Fruit fly (Drosophila melanogaster) whole organism, embryonic: ENCODE measurements around the gene Rrp45.

Experiments used
- ATbp ChIP-seq: fragments of 200-800 bp; sonication (Bioruptor generic); optimal IDR thresholded peaks from 2 replicates; lab custom pipeline; 2017; ENCODE audit warnings: missing biosample characterization, mild to moderate bottlenecking, missing genetic modification characterization, missing genetic modification reagents
- Atf-2 ChIP-seq: fragments of 200-800 bp; sonication (Bioruptor generic); optimal IDR thresholded peaks from 2 replicates; lab custom pipeline; 2016; ENCODE audit warnings: missing biosample characterization, missing genetic modification characterization
- Atf6 ChIP-seq: fragments of 200-800 bp; sonication (Bioruptor generic); IDR thresholded peaks from 2 replicates; pipeline ENCODE4 v1.3.6; 2022; ENCODE audit warnings: missing biosample characterization, missing genetic modification characterization
- BEAF-32 ChIP-seq: fragments of 200-800 bp; sonication (Bioruptor generic); optimal IDR thresholded peaks from 3 replicates; lab custom pipeline; 2017; ENCODE audit warnings: missing biosample characterization, missing genetic modification characterization, mild to moderate bottlenecking, moderate library complexity, missing genetic modification reagents
- CG11504 ChIP-seq: fragments of 200-800 bp; sonication (Bioruptor generic); optimal IDR thresholded peaks from 3 replicates; lab custom pipeline; 2019; ENCODE audit warnings: missing biosample characterization, mild to moderate bottlenecking, missing genetic modification characterization, moderate library complexity
- CG12071 ChIP-seq: fragments of 200-800 bp; sonication (Bioruptor generic); optimal IDR thresholded peaks from 3 replicates; lab custom pipeline; 2018; ENCODE audit warnings: missing biosample characterization, mild to moderate bottlenecking, missing genetic modification characterization
- CG1233 ChIP-seq: fragments of 200-800 bp; sonication (Bioruptor generic); optimal IDR thresholded peaks from 4 replicates; lab custom pipeline; 2018; ENCODE audit warnings: missing biosample characterization, mild to moderate bottlenecking, missing genetic modification characterization
- CG12769 ChIP-seq: fragments of 200-800 bp; sonication (Bioruptor generic); optimal IDR thresholded peaks from 2 replicates; lab custom pipeline; 2019; ENCODE audit warnings: missing biosample characterization, mild to moderate bottlenecking, missing genetic modification characterization, moderate library complexity
- CG14441 ChIP-seq: fragments of 200-800 bp; sonication (Bioruptor generic); IDR thresholded peaks from 2 replicates; pipeline ENCODE4 v1.3.6; 2022; ENCODE audit warnings: missing biosample characterization, missing genetic modification characterization
- CG17829 ChIP-seq: fragments of 200-800 bp; optimal IDR thresholded peaks from 2 replicates; lab custom pipeline; 2019; ENCODE audit warnings: missing biosample characterization, mild to moderate bottlenecking, missing genetic modification characterization, moderate library complexity
- CG2120 ChIP-seq: fragments of 200-800 bp; sonication (Bioruptor generic); optimal IDR thresholded peaks from 3 replicates; lab custom pipeline; 2016; ENCODE audit warnings: missing biosample characterization, missing genetic modification characterization
- CG2129 ChIP-seq: fragments of 200-800 bp; sonication (Bioruptor generic); IDR thresholded peaks from 2 replicates; pipeline ENCODE4 v1.3.6; 2022; ENCODE audit warnings: missing biosample characterization, missing genetic modification characterization; ENCODE audit not compliant: partially characterized antibody
- CG32532 ChIP-seq: fragments of 200-800 bp; sonication (Bioruptor generic); IDR thresholded peaks from 2 replicates; pipeline ENCODE4 v1.3.6; 2022; ENCODE audit warnings: missing biosample characterization, missing genetic modification characterization
- CG6175 ChIP-seq: fragments of 200-800 bp; sonication (Bioruptor generic); IDR thresholded peaks from 3 replicates; pipeline ENCODE4 v1.3.6; 2022; ENCODE audit warnings: missing biosample characterization, missing genetic modification characterization
- CG6689 ChIP-seq: fragments of 200-800 bp; sonication (Bioruptor generic); IDR thresholded peaks from 2 replicates; pipeline ENCODE4 v1.3.6; 2022; ENCODE audit warnings: missing biosample characterization, missing genetic modification characterization
- CG7556 ChIP-seq: fragments of 200-800 bp; sonication (Bioruptor generic); optimal IDR thresholded peaks from 2 replicates; lab custom pipeline; 2017; ENCODE audit warnings: missing biosample characterization, mild to moderate bottlenecking, missing genetic modification characterization
- CG7839 ChIP-seq: fragments of 200-800 bp; sonication (Bioruptor generic); optimal IDR thresholded peaks from 3 replicates; lab custom pipeline; 2018; ENCODE audit warnings: missing biosample characterization, mild to moderate bottlenecking, missing genetic modification characterization, moderate library complexity
- CG7963 ChIP-seq: fragments of 200-800 bp; sonication (Bioruptor generic); IDR thresholded peaks from 3 replicates; pipeline ENCODE4 v1.3.6; 2022; ENCODE audit warnings: missing biosample characterization, missing genetic modification characterization; ENCODE audit not compliant: partially characterized antibody
- CG8765 ChIP-seq: fragments of 200-800 bp; sonication (Bioruptor generic); IDR thresholded peaks from 2 replicates; pipeline ENCODE4 v1.3.6; 2022; ENCODE audit warnings: missing biosample characterization, missing genetic modification characterization
- Chrac-16 ChIP-seq: fragments of 200-800 bp; sonication (Bioruptor generic); optimal IDR thresholded peaks from 3 replicates; lab custom pipeline; 2016; ENCODE audit warnings: missing biosample characterization, missing genetic modification characterization
- Dip3 ChIP-seq: fragments of 200-800 bp; sonication (Bioruptor generic); optimal IDR thresholded peaks from 3 replicates; lab custom pipeline; 2016; ENCODE audit warnings: missing biosample characterization, missing genetic modification characterization
- Ets65A ChIP-seq: fragments of 200-800 bp; sonication (Bioruptor generic); peaks from one replicate; lab custom pipeline; 2016; ENCODE audit warnings: missing biosample characterization, missing genetic modification characterization
- Gug ChIP-seq: fragments of 200-800 bp; sonication (Bioruptor generic); IDR thresholded peaks from 4 replicates; pipeline ENCODE4 v1.3.6; 2022; ENCODE audit warnings: missing biosample characterization, missing genetic modification characterization
- H15 ChIP-seq: fragments of 200-800 bp; sonication (Bioruptor generic); IDR thresholded peaks from 3 replicates; pipeline ENCODE4 v1.3.6; 2022; ENCODE audit warnings: missing biosample characterization, missing genetic modification characterization
- Hmr ChIP-seq: fragments of 200-800 bp; sonication (Bioruptor generic); optimal IDR thresholded peaks from 3 replicates; lab custom pipeline; 2017; ENCODE audit warnings: mild to moderate bottlenecking, missing biosample characterization, missing genetic modification reagents, missing genetic modification characterization
- Hr78 ChIP-seq, 2 experiments: fragments of 200-800 bp in 1 of 2; fragments of >200 bp in 1 of 2; sonication (Bioruptor generic) in 1 of 2; optimal IDR thresholded peaks; 2 replicates each; lab custom pipeline; 2017 to 2019; ENCODE audit warnings: missing biosample characterization in 2 of 2, missing genetic modification characterization in 2 of 2, mild to moderate bottlenecking in 1 of 2, moderate library complexity in 1 of 2
- Med ChIP-seq: fragments of 200-800 bp; sonication (Bioruptor generic); peaks from one replicate; lab custom pipeline; 2016; ENCODE audit warnings: missing biosample characterization, missing genetic modification characterization, mild to moderate bottlenecking, inconsistent platforms, moderate library complexity
- Mrtf ChIP-seq: fragments of 200-800 bp; sonication (Bioruptor generic); IDR thresholded peaks from 3 replicates; pipeline ENCODE4 v1.3.6; 2022; ENCODE audit warnings: missing biosample characterization, missing genetic modification characterization
- NFAT ChIP-seq: fragments of 200-800 bp; sonication (Bioruptor generic); IDR thresholded peaks from 2 replicates; pipeline ENCODE4 v1.3.6; 2022; ENCODE audit warnings: missing biosample characterization, missing genetic modification characterization
- Oli ChIP-seq: fragments of 200-800 bp; sonication (Bioruptor generic); optimal IDR thresholded peaks from 2 replicates; lab custom pipeline; 2018; ENCODE audit warnings: missing biosample characterization, mild to moderate bottlenecking, missing genetic modification characterization, moderate library complexity
- Optix ChIP-seq: fragments of 200-800 bp; sonication (Bioruptor generic); IDR thresholded peaks from 3 replicates; pipeline ENCODE4 v1.3.6; 2022; ENCODE audit warnings: missing biosample characterization, missing genetic modification characterization
- PHDP ChIP-seq: fragments of 200-800 bp; sonication (Bioruptor generic); optimal IDR thresholded peaks from 3 replicates; lab custom pipeline; 2018; ENCODE audit warnings: missing biosample characterization, mild to moderate bottlenecking, missing genetic modification characterization, moderate library complexity
- Pdp1 ChIP-seq, 2 experiments: fragments of 200-800 bp; sonication (Bioruptor generic); optimal IDR thresholded peaks; 3 replicates each; lab custom pipeline; 2016; ENCODE audit warnings: missing biosample characterization in 2 of 2, missing genetic modification characterization in 2 of 2, mild to moderate bottlenecking in 1 of 2, moderate library complexity in 1 of 2
- Rfx ChIP-seq: fragments of 200-800 bp; sonication (Bioruptor generic); IDR thresholded peaks from 2 replicates; pipeline ENCODE4 v1.3.6; 2022; ENCODE audit warnings: missing biosample characterization, missing genetic modification characterization
- Sox102F ChIP-seq: fragments of 200-800 bp; sonication (Bioruptor generic); optimal IDR thresholded peaks from 2 replicates; lab custom pipeline; 2018; ENCODE audit warnings: missing biosample characterization, mild to moderate bottlenecking, missing genetic modification characterization, moderate library complexity
- al ChIP-seq: fragments of 200-800 bp; sonication (Bioruptor generic); IDR thresholded peaks from 2 replicates; pipeline ENCODE4 v1.3.6; 2022; ENCODE audit warnings: missing biosample characterization, missing genetic modification characterization
- bab2 ChIP-seq: fragments of 200-800 bp; sonication (Bioruptor generic); optimal IDR thresholded peaks from 2 replicates; lab custom pipeline; 2016; ENCODE audit warnings: missing biosample characterization, missing genetic modification characterization
- bigmax ChIP-seq: fragments of 200-800 bp; sonication (Bioruptor generic); optimal IDR thresholded peaks from 2 replicates; lab custom pipeline; 2018; ENCODE audit warnings: missing biosample characterization, mild to moderate bottlenecking, missing genetic modification characterization
- cad ChIP-seq: fragments of >200 bp; optimal IDR thresholded peaks from 2 replicates; lab custom pipeline; 2017; ENCODE audit warnings: missing biosample characterization, missing genetic modification characterization
- cwo ChIP-seq: fragments of 200-800 bp; sonication (Bioruptor generic); optimal IDR thresholded peaks from 3 replicates; lab custom pipeline; 2017; ENCODE audit warnings: missing biosample characterization, missing genetic modification characterization, mild to moderate bottlenecking, moderate library complexity, missing genetic modification reagents
- dysf ChIP-seq: fragments of 200-800 bp; sonication (Bioruptor generic); IDR thresholded peaks from 3 replicates; pipeline ENCODE4 v1.3.6; 2022; ENCODE audit warnings: missing biosample characterization, missing genetic modification characterization
- esg ChIP-seq: fragments of 200-800 bp; sonication (Bioruptor generic); conservative IDR thresholded peaks from 2 replicates; pipeline ENCODE4 v1.3.6; 2022; ENCODE audit warnings: missing biosample characterization, missing genetic modification characterization
- gfzf ChIP-seq: fragments of 200-800 bp; sonication (Bioruptor generic); optimal IDR thresholded peaks from 2 replicates; lab custom pipeline; 2016; ENCODE audit warnings: missing biosample characterization, mild to moderate bottlenecking, missing genetic modification characterization, moderate library complexity
- gsb-n ChIP-seq: fragments of 200-800 bp; sonication (Bioruptor generic); optimal IDR thresholded peaks from 3 replicates; lab custom pipeline; 2018; ENCODE audit warnings: missing biosample characterization, mild to moderate bottlenecking, missing genetic modification characterization
- jigr1 ChIP-seq: fragments of 200-800 bp; sonication (Bioruptor generic); IDR thresholded peaks from 3 replicates; pipeline ENCODE4 v1.3.6; 2022; ENCODE audit warnings: missing biosample characterization, missing genetic modification characterization
- lilli ChIP-seq: fragments of 200-800 bp; sonication (Bioruptor generic); optimal IDR thresholded peaks from 3 replicates; lab custom pipeline; 2016; ENCODE audit warnings: missing biosample characterization, missing genetic modification characterization
- otp ChIP-seq: fragments of 200-800 bp; sonication (Bioruptor generic); IDR thresholded peaks from 3 replicates; pipeline ENCODE4, ENCODE4 v1.3.6; 2022; ENCODE audit warnings: missing biosample characterization, missing genetic modification characterization
- rib ChIP-seq: fragments of 200-800 bp; sonication (Bioruptor generic); IDR thresholded peaks from 2 replicates; pipeline ENCODE4 v1.3.6; 2022; ENCODE audit warnings: missing biosample characterization, missing genetic modification characterization
- stwl ChIP-seq: fragments of 200-800 bp; sonication (Bioruptor generic); optimal IDR thresholded peaks from 3 replicates; lab custom pipeline; 2018; ENCODE audit warnings: missing biosample characterization, mild to moderate bottlenecking, missing genetic modification characterization, moderate library complexity

Gene Rrp45

dm6 chrX:16809093-16809492 is 18.0 kb upstream of the Rrp45 start:
- TF ChIP-seq stwl (tag; lab: Kevin White, UChicago) (peak; percentile 47), gfzf (GFP tag; lab: Kevin White, UChicago) (peak; percentile 15), BEAF-32 (GFP tag; lab: Kevin White, UChicago) (peak; percentile 5), CG12071 (GFP tag; lab: Kevin White, UChicago) (no peak), CG17829 (tag; lab: Kevin White, UChicago) (peak; percentile 99)

DNA sequence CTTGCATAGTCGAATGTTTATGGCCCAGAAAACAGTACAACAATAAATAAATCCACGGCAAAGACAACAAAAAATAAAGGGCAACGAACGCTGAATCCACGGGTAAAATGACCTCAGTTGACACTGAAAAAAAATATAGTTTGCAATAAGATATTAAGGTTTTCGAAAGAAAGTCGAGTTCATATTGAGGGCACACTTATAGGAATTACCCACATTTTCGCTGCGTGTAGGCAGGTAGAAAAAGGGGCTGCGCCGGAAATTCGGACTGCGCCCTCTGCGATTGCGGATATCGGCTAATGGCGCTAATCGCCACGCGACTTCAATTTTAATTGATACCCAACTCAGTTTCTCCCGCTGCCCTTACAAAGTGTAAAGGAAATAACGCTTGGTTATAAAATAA is 17.6 kb upstream of the Rrp45 start:
- TF ChIP-seq cad, result peak; percentile 42
- no peak for TF ChIP-seq rib (GFP tag; lab: Robert Waterston, UW)
- peak; percentile 20; the same call in 1 of the 2 replicates for TF ChIP-seq CG14441
- TF ChIP-seq PHDP (tag; lab: Kevin White, UChicago), result no peak
- TF ChIP-seq esg, result 0 out of 2 replicates have a peak, but pooled peaks have one; percentile 13
- peak; percentile 4 for TF ChIP-seq lilli (GFP tag; lab: Kevin White, UChicago)
- TF ChIP-seq Dip3 (GFP tag; lab: Kevin White, UChicago), result peak; percentile 18
- no peak for TF ChIP-seq bigmax
- no peak for TF ChIP-seq CG7963 (GFP tag; lab: Robert Waterston, UW)
- no peak for TF ChIP-seq Mrtf
- no peak for TF ChIP-seq CG2129
- TF ChIP-seq dysf, result 0 out of 3 replicates have a peak, but pooled peaks have one; percentile 19
- no peak for TF ChIP-seq Sox102F (GFP tag; lab: Kevin White, UChicago)
- TF ChIP-seq Med (GFP tag; lab: Kevin White, UChicago), result peak; percentile 75
- TF ChIP-seq bab2 (GFP tag; lab: Kevin White, UChicago), result peak; percentile 11
- TF ChIP-seq CG7839 (tag; lab: Kevin White, UChicago), result peak; percentile 35
- TF ChIP-seq Rfx (GFP tag; lab: Robert Waterston, UW), result 0 out of 2 replicates have a peak, but pooled peaks have one; percentile 12
- peak; percentile 1 for TF ChIP-seq CG11504
- no peak for TF ChIP-seq NFAT (GFP tag; lab: Robert Waterston, UW)
- no peak for TF ChIP-seq CG12769 (tag; lab: Kevin White, UChicago)
- no peak for TF ChIP-seq Chrac-16 (GFP tag; lab: Kevin White, UChicago)
- TF ChIP-seq Atf6, result peak; percentile 14; the same call in 1 of the 2 replicates
- 0 out of 2 replicates have a peak, but pooled peaks have one; percentile 10 for TF ChIP-seq CG6689 (GFP tag; lab: Robert Waterston, UW)
- no peak for TF ChIP-seq CG2120 (GFP tag; lab: Kevin White, UChicago)
- TF ChIP-seq Hmr, result no peak
- TF ChIP-seq Oli (tag; lab: Kevin White, UChicago), result peak; percentile 5
- TF ChIP-seq jigr1 (GFP tag; lab: Robert Waterston, UW), result no peak
- no peak for TF ChIP-seq CG6175 (GFP tag; lab: Robert Waterston, UW)
- TF ChIP-seq CG8765 (GFP tag; lab: Robert Waterston, UW), result no peak
- TF ChIP-seq Gug (GFP tag; lab: Robert Waterston, UW), result 0 out of 4 replicates have a peak, but pooled peaks have one; percentile 23
- TF ChIP-seq cwo (GFP tag; lab: Kevin White, UChicago), result no peak
- TF ChIP-seq gsb-n, result no peak
- TF ChIP-seq CG32532, result peak; percentile 14; the same call in 1 of the 2 replicates
- no peak for TF ChIP-seq Hr78 (GFP tag; optimal IDR thresholded peaks at IDR 0.05; lab: Kevin White, UChicago)
- 0 out of 3 replicates have a peak, but pooled peaks have one; percentile 40 for TF ChIP-seq Optix
- no peak for TF ChIP-seq Atf-2 (GFP tag; lab: Kevin White, UChicago)
- peak; percentile 2 for TF ChIP-seq ATbp
- no peak for TF ChIP-seq CG1233 (GFP tag; lab: Kevin White, UChicago)
- peak; percentile 8 for TF ChIP-seq CG7556 (GFP tag; lab: Kevin White, UChicago)
- TF ChIP-seq H15 (GFP tag; lab: Robert Waterston, UW), result 0 out of 3 replicates have a peak, but pooled peaks have one; percentile 13
- no peak for TF ChIP-seq otp
- no peak for TF ChIP-seq al (GFP tag; lab: Robert Waterston, UW)
- TF ChIP-seq Ets65A (GFP tag; lab: Kevin White, UChicago), result peak; percentile 70
- TF ChIP-seq Pdp1 (GFP tag; optimal IDR thresholded peaks at IDR 0.05; lab: Kevin White, UChicago), result no peak
